Fruit fly (Drosophila melanogaster): Measurements from ENCODE around the gene Cyp4ae1.

Cyp4ae1 gene

dm6 chrX:2141854-2142216 lies 37.0 kb upstream of the Cyp4ae1 start (continued):
- TF ChIP-seq CG34422 (GFP tag; IDR thresholded peaks at IDR 0.05): peak; percentile 28; the same call in 1 of the 3 replicates
- no peak for TF ChIP-seq Ets97D (GFP tag; optimal IDR thresholded peaks at IDR 0.05)
- TF ChIP-seq Stat92E (GFP tag; optimal IDR thresholded peaks at IDR 0.05): no peak
- no peak for TF ChIP-seq Dll (GFP tag; IDR thresholded peaks at IDR 0.05; ENCODE audit: partially characterized antibody)
- peak; percentile 55; the same call in 1 of the 2 replicates for TF ChIP-seq sob (GFP tag; IDR thresholded peaks at IDR 0.05)
- peak; percentile 64 for TF ChIP-seq caup (GFP tag; optimal IDR thresholded peaks at IDR 0.05; ENCODE audit: severe bottlenecking)
- TF ChIP-seq CG42726 (GFP tag; IDR thresholded peaks at IDR 0.05; ENCODE audit: partially characterized antibody): no peak
- peak; percentile 16 for TF ChIP-seq kay (GFP tag; optimal IDR thresholded peaks at IDR 0.05)
- peak; percentile 25 for TF ChIP-seq CG10654 (GFP tag; optimal IDR thresholded peaks at IDR 0.05)
- peak; percentile 68 for TF ChIP-seq CG2678 (tag; optimal IDR thresholded peaks at IDR 0.05)
- no peak for TF ChIP-seq CG8290 (GFP tag; optimal IDR thresholded peaks at IDR 0.05)
- TF ChIP-seq CG8290 (tag; optimal IDR thresholded peaks at IDR 0.05): peak in 1 of 2 experiments; percentile 89
- TF ChIP-seq Taf1 (GFP tag; IDR thresholded peaks at IDR 0.05): no peak
- TF ChIP-seq CG12071 (GFP tag; optimal IDR thresholded peaks at IDR 0.05): peak; percentile 61
- TF ChIP-seq al (GFP tag; IDR thresholded peaks at IDR 0.05): peak; percentile 26; the same call in 1 of the 2 replicates
- TF ChIP-seq lov (optimal IDR thresholded peaks at IDR 0.05): no peak
- no peak for TF ChIP-seq lov (GFP tag; IDR thresholded peaks at IDR 0.05)
- no peak for TF ChIP-seq pzg (GFP tag; optimal IDR thresholded peaks at IDR 0.05)
- TF ChIP-seq gce (GFP tag; IDR thresholded peaks at IDR 0.05): peak; percentile 8; the same call in 1 of the 3 replicates
- peak; percentile 73 for TF ChIP-seq CG6813 (GFP tag; optimal IDR thresholded peaks at IDR 0.05)
- no peak for TF ChIP-seq Ets65A (GFP tag)
- TF ChIP-seq Antp (GFP tag; optimal IDR thresholded peaks at IDR 0.05): no peak
- TF ChIP-seq Doc3 (GFP tag; IDR thresholded peaks at IDR 0.05; ENCODE audit: partially characterized antibody): no peak
- peak; percentile 68 for TF ChIP-seq CG4707 (GFP tag; optimal IDR thresholded peaks at IDR 0.05)
- no peak for TF ChIP-seq Kr (GFP tag; optimal IDR thresholded peaks at IDR 0.05)
- TF ChIP-seq ewg (GFP tag; optimal IDR thresholded peaks at IDR 0.05): peak; percentile 23
- peak; percentile 63 for TF ChIP-seq CG43689 (GFP tag; IDR thresholded peaks at IDR 0.05)
- TF ChIP-seq D (optimal IDR thresholded peaks at IDR 0.05): no peak
- peak; percentile 7 for TF ChIP-seq D (GFP tag; optimal IDR thresholded peaks at IDR 0.05)
- TF ChIP-seq sna (GFP tag; IDR thresholded peaks at IDR 0.05; ENCODE audit: partially characterized antibody): no peak
- TF ChIP-seq disco-r (GFP tag; optimal IDR thresholded peaks at IDR 0.05): no peak
- TF ChIP-seq CG13894 (tag; optimal IDR thresholded peaks at IDR 0.05): peak; percentile 41
- TF ChIP-seq CTCF (GFP tag; optimal IDR thresholded peaks at IDR 0.05): no peak
- TF ChIP-seq ap (GFP tag; IDR thresholded peaks at IDR 0.05): no peak
- TF ChIP-seq CG2120 (GFP tag; optimal IDR thresholded peaks at IDR 0.05): peak; percentile 57
- peak; percentile 42 for TF ChIP-seq CG15514 (GFP tag; optimal IDR thresholded peaks at IDR 0.05)
- TF ChIP-seq HLHmδ (GFP tag; optimal IDR thresholded peaks at IDR 0.05): peak; percentile 53
- TF ChIP-seq ATbp (GFP tag; optimal IDR thresholded peaks at IDR 0.05): peak; percentile 85
- no peak for TF ChIP-seq C15 (GFP tag; IDR thresholded peaks at IDR 0.05)
- TF ChIP-seq tup (GFP tag; optimal IDR thresholded peaks at IDR 0.05): no peak
- TF ChIP-seq lilli (GFP tag; optimal IDR thresholded peaks at IDR 0.05): peak; percentile 10
- no peak for TF ChIP-seq Sox100B (GFP tag; optimal IDR thresholded peaks at IDR 0.05)
- no peak for TF ChIP-seq Dip3 (GFP tag; optimal IDR thresholded peaks at IDR 0.05)
- peak; percentile 22 for TF ChIP-seq CG33213 (GFP tag; optimal IDR thresholded peaks at IDR 0.05)
- no peak for TF ChIP-seq CG7372 (GFP tag; IDR thresholded peaks at IDR 0.05)
- no peak for TF ChIP-seq Hr39 (optimal IDR thresholded peaks at IDR 0.05)
- TF ChIP-seq Xbp1 (GFP tag; optimal IDR thresholded peaks at IDR 0.05): peak; percentile 26
- TF ChIP-seq Awh (GFP tag; IDR thresholded peaks at IDR 0.05): peak; percentile 87
- peak; percentile 2 to 90 for TF ChIP-seq Pdp1 (GFP tag; optimal IDR thresholded peaks at IDR 0.05)
- TF ChIP-seq Med (GFP tag): peak; percentile 88
- TF ChIP-seq ac (GFP tag; optimal IDR thresholded peaks at IDR 0.05): no peak
- peak; percentile 86 for TF ChIP-seq CG7987 (GFP tag; optimal IDR thresholded peaks at IDR 0.05)
